Fruit fly (Drosophila melanogaster) whole organism, embryonic: ENCODE measurements around the gene pasi2.
A peak's percentile ranks its signal among the peaks of the same experiment; 100 is the strongest.

Experiments
- Blimp-1 ChIP-seq: fragments of 200-800 bp; sonication (Bioruptor generic); optimal IDR thresholded peaks from 3 replicates; lab custom pipeline; 2018; ENCODE audit warnings: missing biosample characterization, missing genetic modification characterization, mild to moderate bottlenecking, moderate library complexity, missing genetic modification reagents
- C15 ChIP-seq: fragments of 200-800 bp; sonication (Bioruptor generic); IDR thresholded peaks from 3 replicates; pipeline ENCODE4 v1.3.6; 2022; ENCODE audit warnings: missing biosample characterization, missing genetic modification characterization
- CG10267 ChIP-seq: fragments of 200-800 bp; sonication (Bioruptor generic); optimal IDR thresholded peaks from 2 replicates; lab custom pipeline; 2018; ENCODE audit warnings: missing biosample characterization, mild to moderate bottlenecking, missing genetic modification characterization, moderate library complexity
- CG10366 ChIP-seq: fragments of 200-800 bp; sonication (Bioruptor generic); IDR thresholded peaks from 2 replicates; pipeline ENCODE4 v1.3.6; 2022; ENCODE audit warnings: missing biosample characterization, missing genetic modification characterization
- CG10959 ChIP-seq: fragments of 200-800 bp; sonication (Bioruptor generic); IDR thresholded peaks from 2 replicates; pipeline ENCODE4 v1.3.6; 2022; ENCODE audit warnings: missing biosample characterization, missing genetic modification characterization
- CG13894 ChIP-seq: fragments of 200-800 bp; sonication (Bioruptor generic); optimal IDR thresholded peaks from 3 replicates; lab custom pipeline; 2018; ENCODE audit warnings: missing biosample characterization, mild to moderate bottlenecking, missing genetic modification characterization, moderate library complexity
- CG14441 ChIP-seq: fragments of 200-800 bp; sonication (Bioruptor generic); IDR thresholded peaks from 2 replicates; pipeline ENCODE4 v1.3.6; 2022; ENCODE audit warnings: missing biosample characterization, missing genetic modification characterization
- CG14860 ChIP-seq: fragments of 200-800 bp; sonication (Bioruptor generic); IDR thresholded peaks from 3 replicates; pipeline ENCODE4 v1.3.6; 2022; ENCODE audit warnings: missing biosample characterization, missing genetic modification characterization; ENCODE audit not compliant: partially characterized antibody
- CG16863 ChIP-seq: fragments of 200-800 bp; sonication (Bioruptor generic); optimal IDR thresholded peaks from 3 replicates; lab custom pipeline; 2016; ENCODE audit warnings: missing biosample characterization, missing genetic modification characterization
- CG17802 ChIP-seq: fragments of 200-800 bp; sonication (Bioruptor generic); optimal IDR thresholded peaks from 2 replicates; lab custom pipeline; 2018; ENCODE audit warnings: missing biosample characterization, mild to moderate bottlenecking, missing genetic modification characterization, moderate library complexity
- CG18619 ChIP-seq: fragments of 200-800 bp; sonication (Bioruptor generic); optimal IDR thresholded peaks from 3 replicates; lab custom pipeline; 2017; ENCODE audit warnings: missing biosample characterization, mild to moderate bottlenecking, missing genetic modification characterization
- CG31365 ChIP-seq: fragments of 200-800 bp; sonication (Bioruptor generic); optimal IDR thresholded peaks from 2 replicates; lab custom pipeline; 2018; ENCODE audit warnings: missing biosample characterization, mild to moderate bottlenecking, missing genetic modification characterization
- CG31441 ChIP-seq: fragments of 200-800 bp; sonication (Bioruptor generic); IDR thresholded peaks from 2 replicates; pipeline ENCODE4 v1.3.6; 2022; ENCODE audit warnings: missing biosample characterization, missing genetic modification characterization
- CG3726 ChIP-seq: fragments of 200-800 bp; sonication (Bioruptor generic); IDR thresholded peaks from 3 replicates; pipeline ENCODE4, ENCODE4 v1.3.6; 2022; ENCODE audit warnings: missing biosample characterization, missing genetic modification characterization
- CG6791 ChIP-seq: fragments of 200-800 bp; sonication (Bioruptor generic); IDR thresholded peaks from 3 replicates; pipeline ENCODE4 v1.3.6; 2022; ENCODE audit warnings: missing biosample characterization, missing genetic modification characterization; ENCODE audit not compliant: partially characterized antibody
- CG9797 ChIP-seq: fragments of 200-800 bp; sonication (Bioruptor generic); optimal IDR thresholded peaks from 3 replicates; lab custom pipeline; 2018; ENCODE audit warnings: missing biosample characterization, mild to moderate bottlenecking, missing genetic modification characterization
- D19B ChIP-seq: fragments of 200-800 bp; sonication (Bioruptor generic); optimal IDR thresholded peaks from 2 replicates; lab custom pipeline; 2017; ENCODE audit warnings: missing biosample characterization, mild to moderate bottlenecking, missing genetic modification characterization
- Dip2 ChIP-seq: fragments of 200-800 bp; sonication (Bioruptor generic); IDR thresholded peaks from 2 replicates; pipeline ENCODE4 v1.3.6; 2022; ENCODE audit warnings: missing biosample characterization, missing genetic modification characterization
- Doc2 ChIP-seq: fragments of 200-800 bp; sonication (Bioruptor generic); IDR thresholded peaks from 2 replicates; pipeline ENCODE4 v1.3.6; 2022; ENCODE audit warnings: missing biosample characterization, missing genetic modification characterization
- Eip74EF ChIP-seq, 2 experiments: fragments of 200-800 bp in 1 of 2; fragments of >200 bp in 1 of 2; sonication (Bioruptor generic) in 1 of 2; optimal IDR thresholded peaks; 2 replicates each; lab custom pipeline; 2017 to 2019; ENCODE audit warnings: missing biosample characterization in 2 of 2, missing genetic modification characterization in 2 of 2, mild to moderate bottlenecking in 1 of 2, moderate library complexity in 1 of 2
- Hmr ChIP-seq: fragments of 200-800 bp; sonication (Bioruptor generic); optimal IDR thresholded peaks from 3 replicates; lab custom pipeline; 2017; ENCODE audit warnings: mild to moderate bottlenecking, missing biosample characterization, missing genetic modification reagents, missing genetic modification characterization
- Mad ChIP-seq: fragments of 200-800 bp; sonication (Bioruptor generic); optimal IDR thresholded peaks from 2 replicates; lab custom pipeline; 2016; ENCODE audit warnings: missing biosample characterization, missing genetic modification characterization
- Med ChIP-seq: fragments of 200-800 bp; sonication (Bioruptor generic); peaks from one replicate; lab custom pipeline; 2016; ENCODE audit warnings: missing biosample characterization, missing genetic modification characterization, mild to moderate bottlenecking, inconsistent platforms, moderate library complexity
- Sin3A ChIP-seq: fragments of >200 bp; optimal IDR thresholded peaks from 2 replicates; lab custom pipeline; 2018
- Trl ChIP-seq, 3 experiments: fragments of >200 bp in 2 of 3; fragments of 200-800 bp in 1 of 3; sonication (Bioruptor generic) in 1 of 3; optimal IDR thresholded peaks; 2 replicates in 1 of 3; 3 replicates in 2 of 3; lab custom pipeline; 2016 to 2017; ENCODE audit warnings: missing biosample characterization in 1 of 3, missing genetic modification characterization in 1 of 3
- abd-A ChIP-seq: fragments of 200-800 bp; sonication (Bioruptor generic); optimal IDR thresholded peaks from 3 replicates; lab custom pipeline; 2019; ENCODE audit warnings: missing biosample characterization, mild to moderate bottlenecking, missing genetic modification characterization, moderate library complexity
- ac ChIP-seq: fragments of 200-800 bp; sonication (Bioruptor generic); optimal IDR thresholded peaks from 3 replicates; lab custom pipeline; 2017; ENCODE audit warnings: missing biosample characterization, mild to moderate bottlenecking, missing genetic modification characterization
- bab2 ChIP-seq: fragments of 200-800 bp; sonication (Bioruptor generic); optimal IDR thresholded peaks from 2 replicates; lab custom pipeline; 2016; ENCODE audit warnings: missing biosample characterization, missing genetic modification characterization
- br ChIP-seq: fragments of >200 bp; optimal IDR thresholded peaks from 2 replicates; lab custom pipeline; 2017
- chinmo ChIP-seq: fragments of 200-800 bp; sonication (Bioruptor generic); IDR thresholded peaks from 4 replicates; pipeline ENCODE4 v1.3.6; 2022; ENCODE audit warnings: missing biosample characterization, missing genetic modification characterization; ENCODE audit not compliant: partially characterized antibody
- crc ChIP-seq: fragments of 200-800 bp; sonication (Bioruptor generic); optimal IDR thresholded peaks from 2 replicates; lab custom pipeline; 2016; ENCODE audit warnings: missing biosample characterization, missing genetic modification characterization
- crp ChIP-seq, 2 experiments: fragments of 200-800 bp; sonication (Bioruptor generic); optimal IDR thresholded peaks; 2 replicates in 1 of 2; 3 replicates in 1 of 2; lab custom pipeline; 2017; ENCODE audit warnings: missing biosample characterization in 2 of 2, missing genetic modification characterization in 2 of 2, mild to moderate bottlenecking in 1 of 2, moderate library complexity in 1 of 2
- dati ChIP-seq: fragments of 200-800 bp; sonication (Bioruptor generic); IDR thresholded peaks from 2 replicates; pipeline ENCODE4 v1.3.6; 2022; ENCODE audit warnings: missing biosample characterization, missing genetic modification characterization
- fd64A ChIP-seq: fragments of 200-800 bp; sonication (Bioruptor generic); optimal IDR thresholded peaks from 3 replicates; lab custom pipeline; 2018; ENCODE audit warnings: missing biosample characterization, mild to moderate bottlenecking, missing genetic modification characterization
- grau ChIP-seq: fragments of 200-800 bp; optimal IDR thresholded peaks from 3 replicates; lab custom pipeline; 2019; ENCODE audit warnings: missing biosample characterization, mild to moderate bottlenecking, missing genetic modification characterization, moderate library complexity
- jing ChIP-seq: fragments of 200-800 bp; sonication (Bioruptor generic); optimal IDR thresholded peaks from 2 replicates; lab custom pipeline; 2018; ENCODE audit warnings: missing biosample characterization, mild to moderate bottlenecking, missing genetic modification characterization
- kni ChIP-seq: fragments of 200-800 bp; sonication (Bioruptor generic); optimal IDR thresholded peaks from 3 replicates; lab custom pipeline; 2017; ENCODE audit warnings: mild to moderate bottlenecking, missing biosample characterization, missing genetic modification reagents, missing genetic modification characterization
- nom ChIP-seq: fragments of 200-800 bp; sonication (Bioruptor generic); optimal IDR thresholded peaks from 2 replicates; lab custom pipeline; 2017; ENCODE audit warnings: missing biosample characterization, missing genetic modification characterization, mild to moderate bottlenecking, moderate library complexity, missing genetic modification reagents
- oc ChIP-seq: fragments of 200-800 bp; sonication (Bioruptor generic); optimal IDR thresholded peaks from 2 replicates; lab custom pipeline; 2018; ENCODE audit warnings: missing biosample characterization, mild to moderate bottlenecking, missing genetic modification characterization, moderate library complexity
- phol ChIP-seq: fragments of 200-800 bp; sonication (Bioruptor generic); optimal IDR thresholded peaks from 3 replicates; lab custom pipeline; 2018; ENCODE audit warnings: missing biosample characterization, mild to moderate bottlenecking, missing genetic modification characterization, moderate library complexity
- sd ChIP-seq: fragments of 200-800 bp; sonication (Bioruptor generic); optimal IDR thresholded peaks from 3 replicates; lab custom pipeline; 2018; ENCODE audit warnings: missing biosample characterization, mild to moderate bottlenecking, missing genetic modification characterization, moderate library complexity
- sens ChIP-seq: fragments of 200-800 bp; sonication (Bioruptor generic); peaks from one replicate; lab custom pipeline; 2016; ENCODE audit warnings: missing biosample characterization, missing genetic modification characterization
- tna ChIP-seq: fragments of 200-800 bp; sonication (Bioruptor generic); IDR thresholded peaks from 2 replicates; pipeline ENCODE4 v1.3.6; 2022; ENCODE audit warnings: missing biosample characterization, missing genetic modification characterization; ENCODE audit not compliant: partially characterized antibody
- unpg ChIP-seq: fragments of 200-800 bp; sonication (Bioruptor generic); optimal IDR thresholded peaks from 3 replicates; lab custom pipeline; 2018; ENCODE audit warnings: missing biosample characterization, mild to moderate bottlenecking, missing genetic modification characterization, moderate library complexity
- z ChIP-seq: fragments of 200-800 bp; sonication (Bioruptor generic); IDR thresholded peaks from 3 replicates; pipeline ENCODE4 v1.3.6; 2022; ENCODE audit warnings: missing biosample characterization, missing genetic modification characterization

pasi2 gene

DNA sequence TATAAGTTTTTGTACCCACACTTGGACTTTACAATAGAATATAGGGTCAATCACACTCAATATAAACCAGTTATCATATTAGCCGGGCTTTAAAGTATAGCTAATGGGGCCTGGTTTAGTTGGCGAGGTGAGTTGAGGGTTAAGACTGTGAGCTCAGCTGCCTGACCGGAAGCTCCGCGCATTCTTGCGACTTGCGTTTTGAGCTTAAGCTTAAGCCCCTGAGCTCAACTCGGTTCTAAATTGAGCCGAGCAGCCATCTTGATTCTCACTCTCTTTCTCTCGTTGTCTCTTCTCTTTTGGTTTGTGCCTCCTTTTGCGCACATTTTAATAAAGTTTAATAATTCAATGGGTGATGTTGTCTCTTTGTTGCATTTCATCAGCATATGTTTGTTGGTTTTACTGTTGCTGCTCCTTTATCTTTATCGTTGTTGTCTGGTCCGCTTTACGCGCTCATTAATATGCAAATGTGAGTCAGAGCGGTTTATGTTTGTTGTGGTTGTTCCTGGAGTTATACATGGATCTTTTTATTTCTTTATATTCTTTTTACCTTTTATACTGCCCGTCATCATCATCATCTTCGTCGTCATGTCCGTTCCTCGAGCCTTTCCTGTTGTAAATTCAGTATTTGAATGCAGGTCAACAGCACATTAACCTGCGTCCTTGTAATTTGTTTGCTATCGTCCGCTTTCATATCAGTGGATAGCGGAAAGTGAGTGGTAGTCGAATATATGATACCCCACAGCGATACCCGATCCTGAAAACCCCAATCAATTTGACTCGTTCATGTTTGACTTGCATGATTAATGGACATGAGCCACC, 15.8 kb downstream of the pasi2 start:
- TF ChIP-seq Med (GFP tag; lab: Kevin White, UChicago) (peak; percentile 59), CG17802 (tag; lab: Kevin White, UChicago) (no peak), sd (tag; lab: Kevin White, UChicago) (peak; percentile 82), CG6791 (0 out of 3 replicates have a peak, but pooled peaks have one; percentile 21), z (GFP tag; lab: Robert Waterston, UW) (peak; percentile 84), C15 (GFP tag; lab: Robert Waterston, UW) (no peak), abd-A (tag; lab: Kevin White, UChicago) (peak; percentile 59), kni (GFP tag; lab: Kevin White, UChicago) (peak; percentile 52), ac (GFP tag; lab: Kevin White, UChicago) (no peak), chinmo (GFP tag; lab: Robert Waterston, UW) (peak; percentile 84; the same call in 2 of the 4 replicates), phol (tag; lab: Kevin White, UChicago) (peak; percentile 58), CG13894 (tag; lab: Kevin White, UChicago) (peak; percentile 11), CG10366 (GFP tag; lab: Robert Waterston, UW) (no peak), CG18619 (no peak), Blimp-1 (GFP tag; lab: Kevin White, UChicago) (no peak), sens (peak; percentile 77), jing (GFP tag; lab: Kevin White, UChicago) (no peak), CG10959 (GFP tag; lab: Robert Waterston, UW) (no peak), Trl (optimal IDR thresholded peaks at IDR 0.05; lab: Kevin White, UChicago) (peak; percentile 24 to 44), Trl (GFP tag; optimal IDR thresholded peaks at IDR 0.05; lab: Kevin White, UChicago) (no peak), CG14860 (GFP tag; lab: Robert Waterston, UW) (no peak), CG31441 (no peak), oc (peak; percentile 47), Eip74EF (GFP tag; optimal IDR thresholded peaks at IDR 0.05; lab: Kevin White, UChicago) (peak in 1 of 2 experiments; percentile 35), nom (GFP tag; lab: Kevin White, UChicago) (peak; percentile 47), D19B (GFP tag; lab: Kevin White, UChicago) (peak; percentile 44), br (lab: Kevin White, UChicago) (no peak)

dm6 chr3R:9351415-9352379, 16.7 kb downstream of the pasi2 start:
- TF ChIP-seq grau (tag; lab: Kevin White, UChicago) (peak; percentile 76), CG10267 (tag; lab: Kevin White, UChicago) (peak; percentile 4), Hmr (GFP tag; lab: Kevin White, UChicago) (peak; percentile 77), fd64A (GFP tag; lab: Kevin White, UChicago) (no peak), CG16863 (GFP tag; lab: Kevin White, UChicago) (peak; percentile 19), CG3726 (no peak), Dip2 (GFP tag; lab: Robert Waterston, UW) (no peak), Mad (GFP tag; lab: Kevin White, UChicago) (no peak), CG31441 (no peak), unpg (peak; percentile 57), CG14441 (no peak), Sin3A (lab: Kevin White, UChicago) (no peak), crc (GFP tag; lab: Kevin White, UChicago) (peak; percentile 70), CG31365 (tag; lab: Kevin White, UChicago) (no peak), crp (GFP tag; optimal IDR thresholded peaks at IDR 0.05; lab: Kevin White, UChicago) (no peak), CG9797 (GFP tag; lab: Kevin White, UChicago) (no peak), Doc2 (no peak), tna (no peak), dati (GFP tag; lab: Robert Waterston, UW) (no peak), chinmo (GFP tag; lab: Robert Waterston, UW) (no peak), ac (GFP tag; lab: Kevin White, UChicago) (no peak), bab2 (GFP tag; lab: Kevin White, UChicago) (peak; percentile 60)
